Worm (Caenorhabditis elegans) whole organism, midembryonic: ENCODE data around the gene C18E9.8.

Experiments
- flt-1 ChIP-seq: fragments of 200-800 bp; sonication (Bioruptor generic); IDR thresholded peaks from 2 replicates; pipeline ENCODE4 v1.3.6; 2022; ENCODE audit warnings: missing genetic modification characterization, missing compliant biosample characterization
- klf-2 ChIP-seq: fragments of 200-800 bp; sonication (Bioruptor generic); conservative IDR thresholded peaks from 2 replicates; pipeline ENCODE4 v1.3.6; 2022; ENCODE audit warnings: missing genetic modification reagents, missing genetic modification characterization, missing compliant biosample characterization
- tab-1 ChIP-seq: fragments of 200-800 bp; sonication (Bioruptor generic); IDR thresholded peaks from 2 replicates; pipeline ENCODE4 v1.3.6; 2022; ENCODE audit warnings: missing genetic modification characterization, missing compliant biosample characterization
- ztf-29 ChIP-seq: fragments of 200-800 bp; sonication (Bioruptor generic); IDR thresholded peaks from 2 replicates; pipeline ENCODE4 v1.3.6; 2022; ENCODE audit warnings: missing genetic modification reagents, missing genetic modification characterization, missing compliant biosample characterization

- no peak for TF ChIP-seq tab-1 (GFP tag; lab: Robert Waterston, UW)
- no peak for TF ChIP-seq ztf-29 (GFP tag; lab: Robert Waterston, UW)
- no peak for TF ChIP-seq flt-1
- no peak for TF ChIP-seq klf-2 (GFP tag; lab: Robert Waterston, UW)
These were observed 44.0 kb upstream of the C18E9.8 start for ce11 chrII:9031891-9032290.
